Fruit fly (Drosophila melanogaster) whole organism, embryonic: ENCODE results near the gene Nckx30C.

ENCODE experiments used
- Atf6 ChIP-seq: fragments of 200-800 bp; sonication (Bioruptor generic); IDR thresholded peaks from 2 replicates; pipeline ENCODE4 v1.3.6; 2022; ENCODE audit warnings: missing biosample characterization, missing genetic modification characterization
- BEAF-32 ChIP-seq: fragments of 200-800 bp; sonication (Bioruptor generic); optimal IDR thresholded peaks from 3 replicates; lab custom pipeline; 2017; ENCODE audit warnings: missing biosample characterization, missing genetic modification characterization, mild to moderate bottlenecking, moderate library complexity, missing genetic modification reagents
- BtbVII ChIP-seq: fragments of 200-800 bp; sonication (Bioruptor generic); optimal IDR thresholded peaks from 3 replicates; lab custom pipeline; 2017; ENCODE audit warnings: missing biosample characterization, mild to moderate bottlenecking, missing genetic modification characterization
- CG11093 ChIP-seq: fragments of 200-800 bp; sonication (Bioruptor generic); IDR thresholded peaks from 3 replicates; pipeline ENCODE4 v1.3.6; 2022; ENCODE audit warnings: missing biosample characterization, missing genetic modification characterization
- CG11398 ChIP-seq: fragments of 200-800 bp; sonication (Bioruptor generic); optimal IDR thresholded peaks from 2 replicates; lab custom pipeline; 2016; ENCODE audit warnings: missing biosample characterization, missing genetic modification characterization
- CG13624 ChIP-seq: fragments of 200-800 bp; sonication (Bioruptor generic); optimal IDR thresholded peaks from 2 replicates; lab custom pipeline; 2016; ENCODE audit warnings: missing biosample characterization, missing genetic modification characterization
- CG14667 ChIP-seq: fragments of 200-800 bp; sonication (Bioruptor generic); IDR thresholded peaks from 2 replicates; pipeline ENCODE4 v1.3.6; 2022; ENCODE audit warnings: missing biosample characterization, missing genetic modification characterization
- CG17385 ChIP-seq: fragments of 200-800 bp; sonication (Bioruptor generic); optimal IDR thresholded peaks from 3 replicates; lab custom pipeline; 2018; ENCODE audit warnings: missing biosample characterization, mild to moderate bottlenecking, missing genetic modification characterization
- CG18262 ChIP-seq: fragments of 200-800 bp; optimal IDR thresholded peaks from 3 replicates; lab custom pipeline; 2019; ENCODE audit warnings: missing biosample characterization, mild to moderate bottlenecking, missing genetic modification characterization, moderate library complexity
- CG2875 ChIP-seq: fragments of 200-800 bp; sonication (Bioruptor generic); optimal IDR thresholded peaks from 2 replicates; lab custom pipeline; 2017; ENCODE audit warnings: missing biosample characterization, mild to moderate bottlenecking, missing genetic modification characterization, missing genetic modification reagents
- CG31224 ChIP-seq: fragments of 200-800 bp; sonication (Bioruptor generic); IDR thresholded peaks from 2 replicates; pipeline ENCODE4 v1.3.6; 2022; ENCODE audit warnings: missing biosample characterization, missing genetic modification characterization
- CG32532 ChIP-seq: fragments of 200-800 bp; sonication (Bioruptor generic); IDR thresholded peaks from 2 replicates; pipeline ENCODE4 v1.3.6; 2022; ENCODE audit warnings: missing biosample characterization, missing genetic modification characterization
- CG32767 ChIP-seq: fragments of 200-800 bp; sonication (Bioruptor generic); IDR thresholded peaks from 2 replicates; pipeline ENCODE4 v1.3.6; 2022; ENCODE audit warnings: missing biosample characterization, missing genetic modification characterization
- CG4424 ChIP-seq: fragments of 200-800 bp; sonication (Bioruptor generic); optimal IDR thresholded peaks from 3 replicates; lab custom pipeline; 2016; ENCODE audit warnings: missing biosample characterization, missing genetic modification characterization
- CG5953 ChIP-seq: fragments of 200-800 bp; sonication (Bioruptor generic); IDR thresholded peaks from 2 replicates; pipeline ENCODE4 v1.3.6; 2022; ENCODE audit warnings: missing biosample characterization, missing genetic modification characterization
- CG6254 ChIP-seq: fragments of 200-800 bp; sonication (Bioruptor generic); optimal IDR thresholded peaks from 3 replicates; lab custom pipeline; 2017; ENCODE audit warnings: mild to moderate bottlenecking, missing biosample characterization, missing genetic modification reagents, missing genetic modification characterization
- CG7372 ChIP-seq: fragments of 200-800 bp; sonication (Bioruptor generic); IDR thresholded peaks from 2 replicates; pipeline ENCODE4 v1.3.6; 2022; ENCODE audit warnings: missing biosample characterization, missing genetic modification characterization
- CG7839 ChIP-seq: fragments of 200-800 bp; sonication (Bioruptor generic); optimal IDR thresholded peaks from 3 replicates; lab custom pipeline; 2018; ENCODE audit warnings: missing biosample characterization, mild to moderate bottlenecking, missing genetic modification characterization, moderate library complexity
- CG7963 ChIP-seq: fragments of 200-800 bp; sonication (Bioruptor generic); IDR thresholded peaks from 3 replicates; pipeline ENCODE4 v1.3.6; 2022; ENCODE audit warnings: missing biosample characterization, missing genetic modification characterization; ENCODE audit not compliant: partially characterized antibody
- Dip2 ChIP-seq: fragments of 200-800 bp; sonication (Bioruptor generic); IDR thresholded peaks from 2 replicates; pipeline ENCODE4 v1.3.6; 2022; ENCODE audit warnings: missing biosample characterization, missing genetic modification characterization
- Ets97D ChIP-seq: fragments of 200-800 bp; sonication (Bioruptor generic); optimal IDR thresholded peaks from 3 replicates; lab custom pipeline; 2016; ENCODE audit warnings: missing biosample characterization, missing genetic modification characterization
- HHEX ChIP-seq: fragments of 200-800 bp; sonication (Bioruptor generic); optimal IDR thresholded peaks from 3 replicates; lab custom pipeline; 2017; ENCODE audit warnings: missing biosample characterization, mild to moderate bottlenecking, missing genetic modification characterization, missing genetic modification reagents
- Hmr ChIP-seq: fragments of 200-800 bp; sonication (Bioruptor generic); optimal IDR thresholded peaks from 3 replicates; lab custom pipeline; 2017; ENCODE audit warnings: mild to moderate bottlenecking, missing biosample characterization, missing genetic modification reagents, missing genetic modification characterization
- MESR4 ChIP-seq: fragments of 200-800 bp; sonication (Bioruptor generic); optimal IDR thresholded peaks from 2 replicates; lab custom pipeline; 2018; ENCODE audit warnings: missing biosample characterization, mild to moderate bottlenecking, missing genetic modification characterization, moderate library complexity
- Mad ChIP-seq: fragments of 200-800 bp; sonication (Bioruptor generic); optimal IDR thresholded peaks from 2 replicates; lab custom pipeline; 2016; ENCODE audit warnings: missing biosample characterization, missing genetic modification characterization
- Max ChIP-seq: fragments of 200-800 bp; sonication (Bioruptor generic); optimal IDR thresholded peaks from 2 replicates; lab custom pipeline; 2016; ENCODE audit warnings: missing biosample characterization, mild to moderate bottlenecking, missing genetic modification characterization
- NFAT ChIP-seq: fragments of 200-800 bp; sonication (Bioruptor generic); IDR thresholded peaks from 2 replicates; pipeline ENCODE4 v1.3.6; 2022; ENCODE audit warnings: missing biosample characterization, missing genetic modification characterization
- NK7.1 ChIP-seq: fragments of 200-800 bp; sonication (Bioruptor generic); optimal IDR thresholded peaks from 3 replicates; lab custom pipeline; 2016; ENCODE audit warnings: missing biosample characterization, missing genetic modification characterization
- Xrp1 ChIP-seq: fragments of 200-800 bp; sonication (Bioruptor generic); IDR thresholded peaks from 2 replicates; pipeline ENCODE4 v1.3.6; 2022; ENCODE audit warnings: missing biosample characterization, missing genetic modification characterization
- ase ChIP-seq: fragments of 200-800 bp; sonication (Bioruptor generic); IDR thresholded peaks from 3 replicates; pipeline ENCODE4 v1.3.6; 2022; ENCODE audit warnings: missing biosample characterization, missing genetic modification characterization
- br ChIP-seq: fragments of >200 bp; optimal IDR thresholded peaks from 2 replicates; lab custom pipeline; 2017
- chif ChIP-seq, 2 experiments: fragments of 200-800 bp; sonication (Bioruptor generic); optimal IDR thresholded peaks; 3 replicates each; lab custom pipeline; 2016; ENCODE audit warnings: missing biosample characterization in 2 of 2, missing genetic modification characterization in 2 of 2
- dm ChIP-seq: fragments of 200-800 bp; sonication (Bioruptor generic); optimal IDR thresholded peaks from 3 replicates; lab custom pipeline; 2016; ENCODE audit warnings: missing biosample characterization, missing genetic modification characterization
- emc ChIP-seq: fragments of 200-800 bp; sonication (Bioruptor generic); optimal IDR thresholded peaks from 2 replicates; lab custom pipeline; 2016; ENCODE audit warnings: missing biosample characterization, missing genetic modification characterization
- ewg ChIP-seq: fragments of 200-800 bp; sonication (Bioruptor generic); optimal IDR thresholded peaks from 3 replicates; lab custom pipeline; 2017; ENCODE audit warnings: mild to moderate bottlenecking, missing biosample characterization, missing genetic modification reagents, missing genetic modification characterization
- fd96Cb ChIP-seq: fragments of 200-800 bp; sonication (Bioruptor generic); optimal IDR thresholded peaks from 2 replicates; lab custom pipeline; 2018; ENCODE audit warnings: missing biosample characterization, mild to moderate bottlenecking, missing genetic modification characterization, moderate library complexity
- fru ChIP-seq: fragments of >200 bp; optimal IDR thresholded peaks from 2 replicates; lab custom pipeline; 2017
- hbn ChIP-seq: fragments of 200-800 bp; sonication (Bioruptor generic); IDR thresholded peaks from 2 replicates; pipeline ENCODE4 v1.3.6; 2022; ENCODE audit warnings: missing biosample characterization, missing genetic modification characterization; ENCODE audit not compliant: partially characterized antibody
- lola ChIP-seq, 3 experiments: fragments of >200 bp in 2 of 3; fragments of 200-800 bp in 1 of 3; sonication (Bioruptor generic) in 1 of 3; optimal IDR thresholded peaks; 2 replicates each; lab custom pipeline; 2017 to 2019; ENCODE audit warnings: missing biosample characterization in 3 of 3, missing genetic modification characterization in 3 of 3, mild to moderate bottlenecking in 1 of 3, moderate library complexity in 1 of 3
- odd ChIP-seq: fragments of 200-800 bp; sonication (Bioruptor generic); optimal IDR thresholded peaks from 2 replicates; lab custom pipeline; 2017; ENCODE audit warnings: missing biosample characterization, mild to moderate bottlenecking, missing genetic modification characterization
- onecut ChIP-seq: fragments of 200-800 bp; sonication (Bioruptor generic); IDR thresholded peaks from 2 replicates; pipeline ENCODE4 v1.3.6; 2022; ENCODE audit warnings: missing biosample characterization, missing genetic modification characterization
- p53 ChIP-seq: fragments of 200-800 bp; sonication (Bioruptor generic); optimal IDR thresholded peaks from 2 replicates; lab custom pipeline; 2016; ENCODE audit warnings: missing biosample characterization, missing genetic modification characterization
- pfk ChIP-seq: fragments of 200-800 bp; sonication (Bioruptor generic); optimal IDR thresholded peaks from 2 replicates; lab custom pipeline; 2018; ENCODE audit warnings: missing biosample characterization, mild to moderate bottlenecking, missing genetic modification characterization, moderate library complexity
- phol ChIP-seq: fragments of 200-800 bp; sonication (Bioruptor generic); optimal IDR thresholded peaks from 3 replicates; lab custom pipeline; 2018; ENCODE audit warnings: missing biosample characterization, mild to moderate bottlenecking, missing genetic modification characterization, moderate library complexity
- pros ChIP-seq: fragments of 200-800 bp; sonication (Bioruptor generic); optimal IDR thresholded peaks from 3 replicates; lab custom pipeline; 2019; ENCODE audit warnings: missing biosample characterization, mild to moderate bottlenecking, missing genetic modification characterization, moderate library complexity
- psq ChIP-seq: fragments of 200-800 bp; sonication (Bioruptor generic); optimal IDR thresholded peaks from 2 replicates; lab custom pipeline; 2017; ENCODE audit warnings: missing biosample characterization, missing genetic modification characterization
- ranshi ChIP-seq: fragments of 200-800 bp; sonication (Bioruptor generic); IDR thresholded peaks from 2 replicates; pipeline ENCODE4 v1.3.6; 2022; ENCODE audit warnings: missing biosample characterization, missing genetic modification characterization
- repo ChIP-seq: fragments of 200-800 bp; sonication (Bioruptor generic); optimal IDR thresholded peaks from 2 replicates; lab custom pipeline; 2016; ENCODE audit warnings: missing biosample characterization, missing genetic modification characterization
- trem ChIP-seq: fragments of 200-800 bp; optimal IDR thresholded peaks from 3 replicates; lab custom pipeline; 2019; ENCODE audit warnings: missing biosample characterization, mild to moderate bottlenecking, missing genetic modification characterization, moderate library complexity
- unpg ChIP-seq: fragments of 200-800 bp; sonication (Bioruptor generic); optimal IDR thresholded peaks from 3 replicates; lab custom pipeline; 2018; ENCODE audit warnings: missing biosample characterization, mild to moderate bottlenecking, missing genetic modification characterization, moderate library complexity
- vfl ChIP-seq: fragments of 200-800 bp; sonication (Bioruptor generic); optimal IDR thresholded peaks from 2 replicates; lab custom pipeline; 2016; ENCODE audit warnings: missing biosample characterization, missing genetic modification characterization
- wdn ChIP-seq: fragments of 200-800 bp; sonication (Bioruptor generic); IDR thresholded peaks from 2 replicates; pipeline ENCODE4 v1.3.6; 2022; ENCODE audit warnings: missing biosample characterization, missing genetic modification characterization
- wor ChIP-seq: fragments of 200-800 bp; sonication (Bioruptor generic); IDR thresholded peaks from 2 replicates; pipeline ENCODE4 v1.3.6; 2022; ENCODE audit warnings: missing biosample characterization, missing genetic modification characterization

Nckx30C gene

DNA sequence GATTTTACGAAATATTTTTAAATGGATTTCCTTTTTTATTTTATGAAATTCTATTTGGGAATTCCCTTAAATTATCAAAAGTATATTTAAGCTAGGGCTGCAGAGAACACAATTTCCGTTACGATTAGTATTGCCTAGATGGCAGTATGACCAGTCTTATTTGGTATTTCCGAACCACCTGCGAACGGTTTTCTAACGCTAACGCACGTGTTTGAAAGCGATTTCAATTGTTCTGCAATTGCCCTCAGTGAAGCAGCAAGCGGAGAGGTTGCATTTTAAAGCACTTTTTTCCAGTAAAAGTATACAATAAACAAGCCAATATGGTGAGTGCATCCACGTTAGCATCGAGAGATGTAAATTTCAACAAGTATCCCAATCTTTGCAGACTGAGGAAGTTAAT lies 46.7 kb downstream of the Nckx30C start, which contains the start of gene hoip (continued):
- TF ChIP-seq NFAT (GFP tag; lab: Robert Waterston, UW) (peak; percentile 19; the same call in 1 of the 2 replicates), psq (GFP tag; lab: Kevin White, UChicago) (no peak), ewg (GFP tag; lab: Kevin White, UChicago) (no peak), CG13624 (GFP tag; lab: Kevin White, UChicago) (no peak), br (lab: Kevin White, UChicago) (no peak), CG32532 (GFP tag; lab: Robert Waterston, UW) (no peak), ranshi (GFP tag; lab: Robert Waterston, UW) (no peak), CG6254 (GFP tag; lab: Kevin White, UChicago) (no peak), Xrp1 (GFP tag; lab: Robert Waterston, UW) (no peak), CG7372 (GFP tag; lab: Robert Waterston, UW) (no peak), CG7839 (tag; lab: Kevin White, UChicago) (no peak), CG11398 (GFP tag; lab: Kevin White, UChicago) (no peak), fru (lab: Kevin White, UChicago) (no peak), ase (GFP tag; lab: Robert Waterston, UW) (no peak), wdn (GFP tag; lab: Robert Waterston, UW) (0 out of 2 replicates have a peak, but pooled peaks have one; percentile 15), Max (peak; percentile 62), p53 (no peak), pros (GFP tag; lab: Kevin White, UChicago) (no peak), vfl (no peak), HHEX (GFP tag; lab: Kevin White, UChicago) (no peak), fd96Cb (tag; lab: Kevin White, UChicago) (no peak), CG18262 (no peak), repo (GFP tag; lab: Kevin White, UChicago) (no peak), lola (GFP tag; optimal IDR thresholded peaks at IDR 0.05; lab: Kevin White, UChicago) (no peak), trem (tag; lab: Kevin White, UChicago) (peak; percentile 8), onecut (GFP tag; lab: Robert Waterston, UW) (no peak), Hmr (GFP tag; lab: Kevin White, UChicago) (peak; percentile 13), Ets97D (GFP tag; lab: Kevin White, UChicago) (peak; percentile 44), CG32767 (GFP tag; lab: Robert Waterston, UW) (no peak), CG31224 (GFP tag; lab: Robert Waterston, UW) (no peak), NK7.1 (GFP tag; lab: Kevin White, UChicago) (no peak), CG11093 (GFP tag; lab: Robert Waterston, UW) (no peak), CG2875 (GFP tag; lab: Kevin White, UChicago) (no peak), CG17385 (GFP tag; lab: Kevin White, UChicago) (no peak), odd (GFP tag; lab: Kevin White, UChicago) (no peak), MESR4 (peak; percentile 73), CG7963 (GFP tag; lab: Robert Waterston, UW) (no peak), CG14667 (GFP tag; lab: Robert Waterston, UW) (no peak), hbn (no peak), wor (GFP tag; lab: Robert Waterston, UW) (no peak), CG5953 (no peak), Mad (GFP tag; lab: Kevin White, UChicago) (no peak), CG4424 (GFP tag; lab: Kevin White, UChicago) (no peak), dm (GFP tag; lab: Kevin White, UChicago) (peak; percentile 91), Atf6 (no peak), emc (GFP tag; lab: Kevin White, UChicago) (no peak), BEAF-32 (GFP tag; lab: Kevin White, UChicago) (peak; percentile 74), pfk (GFP tag; lab: Kevin White, UChicago) (no peak), Dip2 (GFP tag; lab: Robert Waterston, UW) (no peak), BtbVII (GFP tag; lab: Kevin White, UChicago) (no peak), unpg (GFP tag; lab: Kevin White, UChicago) (no peak), chif (GFP tag; optimal IDR thresholded peaks at IDR 0.05; lab: Kevin White, UChicago) (no peak), phol (tag; lab: Kevin White, UChicago) (no peak)
